Worm (Caenorhabditis elegans) whole organism, L2 larva: ENCODE results near the gene F47B8.14.

Experiments
- C34F6.9 ChIP-seq: fragments of 150-350 bp; optimal IDR thresholded peaks from 2 replicates; lab custom pipeline; 2014; ENCODE audit warnings: missing biosample characterization, missing genetic modification characterization
- F13H6.1 ChIP-seq: sonication (generic microtip); optimal IDR thresholded peaks from 2 replicates; lab custom pipeline; 2016; ENCODE audit warnings: missing genetic modification characterization, missing compliant biosample characterization
- R02D3.7 ChIP-seq: fragments of 150-350 bp; optimal IDR thresholded peaks from 2 replicates; lab custom pipeline; 2014; ENCODE audit warnings: missing biosample characterization, missing genetic modification characterization
- Y55F3AM.14 ChIP-seq: fragments of 200-800 bp; sonication (Bioruptor generic); optimal IDR thresholded peaks from 2 replicates; lab custom pipeline; 2018; ENCODE audit warnings: mild to moderate bottlenecking, missing genetic modification characterization, missing compliant biosample characterization
- ZK546.5 ChIP-seq: sonication (generic microtip); optimal IDR thresholded peaks from 2 replicates; lab custom pipeline; 2017; ENCODE audit warnings: missing biosample characterization, missing genetic modification characterization
- alr-1 ChIP-seq: fragments of 150-350 bp; optimal IDR thresholded peaks from 2 replicates; lab custom pipeline; 2014; ENCODE audit warnings: missing biosample characterization, missing genetic modification characterization
- aly-2 ChIP-seq: fragments of 150-350 bp; optimal IDR thresholded peaks from 2 replicates; lab custom pipeline; 2014; ENCODE audit warnings: missing biosample characterization, missing genetic modification characterization
- blmp-1 ChIP-seq: sonication (generic microtip); optimal IDR thresholded peaks from 2 replicates; lab custom pipeline; 2017; ENCODE audit warnings: missing genetic modification characterization, mild to moderate bottlenecking, missing compliant biosample characterization, antibody characterized with exemption, moderate library complexity; ENCODE audit not compliant: insufficient read depth
- crh-2 ChIP-seq: sonication (generic microtip); optimal IDR thresholded peaks from 2 replicates; lab custom pipeline; 2017; ENCODE audit warnings: missing biosample characterization, missing genetic modification characterization
- elt-1 ChIP-seq: fragments of 150-350 bp; optimal IDR thresholded peaks from 2 replicates; lab custom pipeline; 2014; ENCODE audit warnings: missing biosample characterization, missing genetic modification characterization
- elt-3 ChIP-seq: sonication (generic microtip); optimal IDR thresholded peaks from 2 replicates; lab custom pipeline; 2017; ENCODE audit warnings: missing biosample characterization, missing genetic modification characterization
- fos-1 ChIP-seq: fragments of 150-350 bp; optimal IDR thresholded peaks from 2 replicates; lab custom pipeline; 2014; ENCODE audit warnings: missing biosample characterization, missing genetic modification characterization
- gmeb-1 ChIP-seq: fragments of 150-350 bp; optimal IDR thresholded peaks from 2 replicates; lab custom pipeline; 2014; ENCODE audit warnings: missing biosample characterization, missing genetic modification characterization
- lin-11 ChIP-seq: fragments of 150-350 bp; sonication (generic microtip); optimal IDR thresholded peaks from 2 replicates; lab custom pipeline; 2014; ENCODE audit warnings: missing biosample characterization, missing genetic modification characterization, inconsistent platforms, mixed read lengths
- lin-13 ChIP-seq: fragments of 150-350 bp; optimal IDR thresholded peaks from 2 replicates; lab custom pipeline; 2014; ENCODE audit warnings: missing biosample characterization, missing genetic modification reagents, missing genetic modification characterization
- lin-39 ChIP-seq: fragments of 150-350 bp; optimal IDR thresholded peaks from 2 replicates; lab custom pipeline; 2014; ENCODE audit warnings: missing biosample characterization, missing genetic modification reagents, missing genetic modification characterization
- lsy-2 ChIP-seq, 2 experiments: fragments of 150-350 bp in 1 of 2; sonication (generic microtip) in 1 of 2; optimal IDR thresholded peaks; 2 replicates each; lab custom pipeline; 2014 to 2017; ENCODE audit warnings: missing biosample characterization in 2 of 2, missing genetic modification characterization in 2 of 2
- mbf-1 ChIP-seq: sonication (generic microtip); optimal IDR thresholded peaks from 2 replicates; lab custom pipeline; 2017; ENCODE audit warnings: missing biosample characterization, missing genetic modification characterization
- mdl-1 ChIP-seq, 2 experiments: fragments of 150-350 bp in 1 of 2; sonication (generic microtip) in 1 of 2; optimal IDR thresholded peaks; 2 replicates each; lab custom pipeline; 2017; ENCODE audit warnings: missing biosample characterization in 2 of 2, missing genetic modification characterization in 2 of 2
- nhr-10 ChIP-seq: sonication (generic microtip); optimal IDR thresholded peaks from 2 replicates; lab custom pipeline; 2017; ENCODE audit warnings: missing biosample characterization, missing genetic modification characterization
- nhr-11 ChIP-seq: fragments of 150-350 bp; optimal IDR thresholded peaks from 2 replicates; lab custom pipeline; 2014; ENCODE audit warnings: missing biosample characterization, missing genetic modification characterization
- nhr-12 ChIP-seq: fragments of 150-350 bp; optimal IDR thresholded peaks from 2 replicates; lab custom pipeline; 2014; ENCODE audit warnings: missing biosample characterization, missing genetic modification characterization
- nhr-129 ChIP-seq: fragments of 150-350 bp; optimal IDR thresholded peaks from 2 replicates; lab custom pipeline; 2014; ENCODE audit warnings: missing biosample characterization, missing genetic modification characterization
- nhr-21 ChIP-seq: fragments of 150-350 bp; optimal IDR thresholded peaks from 2 replicates; lab custom pipeline; 2014; ENCODE audit warnings: missing biosample characterization, missing genetic modification characterization
- nhr-23 ChIP-seq: fragments of 150-350 bp; optimal IDR thresholded peaks from 2 replicates; lab custom pipeline; 2014; ENCODE audit warnings: missing biosample characterization, missing genetic modification reagents, missing genetic modification characterization
- nhr-6 ChIP-seq: fragments of 150-350 bp; optimal IDR thresholded peaks from 2 replicates; lab custom pipeline; 2014; ENCODE audit warnings: missing biosample characterization, missing genetic modification characterization
- nhr-77 ChIP-seq: fragments of 150-350 bp; optimal IDR thresholded peaks from 2 replicates; lab custom pipeline; 2014; ENCODE audit warnings: missing biosample characterization, missing genetic modification characterization
- peb-1 ChIP-seq: fragments of 150-350 bp; optimal IDR thresholded peaks from 2 replicates; lab custom pipeline; 2014; ENCODE audit warnings: missing biosample characterization, missing genetic modification characterization
- sem-4 ChIP-seq: fragments of 150-350 bp; optimal IDR thresholded peaks from 2 replicates; lab custom pipeline; 2014; ENCODE audit warnings: missing biosample characterization, missing genetic modification reagents, missing genetic modification characterization
- skn-1 ChIP-seq: sonication (generic microtip); optimal IDR thresholded peaks from 2 replicates; lab custom pipeline; 2017; ENCODE audit warnings: missing biosample characterization, missing genetic modification characterization
- sma-3 ChIP-seq: sonication (generic microtip); optimal IDR thresholded peaks from 2 replicates; lab custom pipeline; 2016; ENCODE audit warnings: missing genetic modification reagents, missing genetic modification characterization, missing compliant biosample characterization
- sma-9 ChIP-seq, 2 experiments: fragments of 150-350 bp in 1 of 2; sonication (generic microtip) in 1 of 2; optimal IDR thresholded peaks; 2 replicates each; lab custom pipeline; 2014 to 2016; ENCODE audit warnings: missing genetic modification characterization in 2 of 2, mild to moderate bottlenecking in 1 of 2, missing biosample characterization in 1 of 2, missing compliant biosample characterization in 1 of 2, missing genetic modification reagents in 1 of 2, moderate library complexity in 1 of 2
- snpc-4 ChIP-seq: fragments of 150-350 bp; optimal IDR thresholded peaks from 2 replicates; lab custom pipeline; 2014; ENCODE audit warnings: missing biosample characterization, missing genetic modification characterization
- unc-39 ChIP-seq: fragments of 150-350 bp; optimal IDR thresholded peaks from 2 replicates; lab custom pipeline; 2014; ENCODE audit warnings: missing biosample characterization, missing genetic modification characterization
- unc-55 ChIP-seq: fragments of 150-350 bp; sonication (generic microtip); optimal IDR thresholded peaks from 3 replicates; lab custom pipeline; 2014; ENCODE audit warnings: missing biosample characterization, missing genetic modification reagents, missing genetic modification characterization
- zag-1 ChIP-seq: fragments of 150-350 bp; optimal IDR thresholded peaks from 2 replicates; lab custom pipeline; 2014; ENCODE audit warnings: missing biosample characterization, missing genetic modification characterization
- ztf-11 ChIP-seq: sonication (generic microtip); optimal IDR thresholded peaks from 2 replicates; lab custom pipeline; 2017; ENCODE audit warnings: missing biosample characterization, missing genetic modification characterization
- ztf-4 ChIP-seq: fragments of 150-350 bp; optimal IDR thresholded peaks from 2 replicates; lab custom pipeline; 2014; ENCODE audit warnings: missing biosample characterization, missing genetic modification characterization

Gene F47B8.14

DNA sequence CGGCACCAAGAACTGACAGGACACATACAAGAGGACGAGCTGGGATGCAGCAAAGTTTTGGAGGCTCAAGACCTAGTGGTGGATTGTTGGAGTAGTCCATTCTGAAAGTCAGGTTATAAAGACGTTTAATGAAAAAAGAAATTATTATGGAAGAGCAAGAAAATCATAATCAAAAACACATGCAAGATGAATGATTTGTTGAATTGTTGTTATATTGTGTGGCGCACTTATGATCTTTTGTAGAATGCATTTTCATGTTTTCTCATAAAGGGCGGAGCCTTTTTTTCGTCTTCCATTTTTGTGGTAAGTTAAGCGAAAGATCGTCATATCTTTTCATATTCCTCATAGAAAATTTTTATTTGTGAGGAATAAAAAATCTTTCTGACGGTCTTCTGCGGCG, 3.8 kb upstream of the F47B8.14 start, which contains the start of gene F47B8.2:
Gene F47B8.2 (minus strand): TSS at position 101 of the 400 bp plus-strand sequence.
- TF ChIP-seq C34F6.9 = no peak

DNA sequence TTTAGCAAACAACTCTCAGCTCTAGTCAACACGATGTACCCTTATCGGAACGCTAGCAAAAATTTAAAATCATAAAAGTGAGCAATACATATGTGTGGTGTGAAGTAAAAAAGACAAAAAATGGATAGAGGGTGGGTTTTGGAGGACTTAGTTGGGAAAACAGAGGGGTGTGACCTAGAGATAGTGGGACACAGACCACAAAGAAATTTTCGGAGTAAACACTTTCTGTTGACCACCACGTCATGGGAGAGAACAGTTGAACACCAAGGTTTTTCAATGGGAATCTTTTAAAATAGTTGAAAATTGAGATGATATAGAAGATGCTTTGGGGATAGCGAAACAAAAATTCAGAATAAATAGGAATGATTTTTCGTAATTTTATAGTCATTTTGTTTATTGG, 3.1 kb upstream of the F47B8.14 start:
- TF ChIP-seq elt-3 (no peak), mdl-1 (tag; optimal IDR thresholded peaks at IDR 0.05; lab: Kevin White, UChicago) (no peak), zag-1 (no peak), ZK546.5 (tag; lab: Kevin White, UChicago) (no peak), unc-39 (tag; lab: Kevin White, UChicago) (no peak), unc-55 (GFP tag; lab: Kevin White, UChicago) (peak; percentile 19), blmp-1 (tag; lab: Kevin White, UChicago) (no peak), nhr-129 (tag; lab: Kevin White, UChicago) (peak; percentile 40), C34F6.9 (peak; percentile 7)

ce11 chrV:14317621-14318020, 2.7 kb upstream of the F47B8.14 start:
- TF ChIP-seq nhr-77 (tag; lab: Kevin White, UChicago) (no peak), ztf-11 (no peak), F13H6.1 (tag; lab: Kevin White, UChicago) (no peak), C34F6.9 (no peak), Y55F3AM.14 (GFP tag; lab: Kevin White, UChicago) (no peak), elt-1 (no peak)
- TF ChIP-seq, all 48 proteins: peak for 0

DNA sequence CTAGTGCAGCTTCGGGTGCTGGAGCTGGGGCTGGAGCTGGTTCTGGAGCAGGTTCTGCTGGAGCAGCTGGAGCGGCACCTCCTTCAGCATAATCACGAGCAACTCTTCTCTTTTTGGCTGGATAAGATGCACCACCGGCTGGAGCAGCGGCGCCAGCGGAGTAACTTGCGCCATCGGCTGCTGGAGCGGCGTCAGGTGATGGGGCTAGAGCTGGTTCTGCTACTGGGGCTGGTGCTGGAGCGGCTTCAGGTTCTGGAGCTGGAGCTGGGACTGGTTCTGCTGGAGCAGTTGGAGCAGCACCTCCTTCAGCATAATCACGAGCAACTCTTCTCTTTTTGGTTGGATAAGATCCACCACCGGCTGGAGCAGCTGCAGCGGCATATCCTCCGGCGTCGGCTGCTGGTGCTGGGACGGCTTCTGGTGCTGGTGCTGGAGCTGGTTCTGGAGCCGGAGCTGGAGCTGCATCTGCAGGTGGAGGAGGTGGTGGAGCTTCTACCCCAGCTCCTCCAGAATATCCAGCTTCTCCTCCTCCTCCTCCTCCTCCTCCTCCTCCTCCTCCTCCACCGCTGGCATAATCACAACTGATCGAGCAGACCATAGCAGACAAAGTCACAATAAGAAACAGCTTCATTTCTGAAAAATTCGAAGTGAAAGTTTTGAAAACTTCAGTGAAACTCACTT, 1.1 kb upstream of the F47B8.14 start, which contains the start of gene F47B8.13:
Gene F47B8.13 (minus strand): TSS at position 631 of the 681 bp plus-strand sequence.
- TF ChIP-seq nhr-21 (tag; lab: Kevin White, UChicago) (no peak), lsy-2 (tag; optimal IDR thresholded peaks at IDR 0.05; lab: Kevin White, UChicago) (no peak), ztf-4 (tag; lab: Kevin White, UChicago) (no peak), nhr-77 (tag; lab: Kevin White, UChicago) (no peak), unc-55 (GFP tag; lab: Kevin White, UChicago) (no peak)

- TF ChIP-seq nhr-10 = no peak
- no peak for TF ChIP-seq unc-39 (tag; lab: Kevin White, UChicago)
- no peak for TF ChIP-seq elt-3
- no peak for TF ChIP-seq lsy-2 (tag; optimal IDR thresholded peaks at IDR 0.05; lab: Kevin White, UChicago)
- TF ChIP-seq Y55F3AM.14 (GFP tag; lab: Kevin White, UChicago) = peak; percentile 11
These were observed 479 bp downstream of the F47B8.14 start for ce11 chrV:14320730-14321319.

DNA sequence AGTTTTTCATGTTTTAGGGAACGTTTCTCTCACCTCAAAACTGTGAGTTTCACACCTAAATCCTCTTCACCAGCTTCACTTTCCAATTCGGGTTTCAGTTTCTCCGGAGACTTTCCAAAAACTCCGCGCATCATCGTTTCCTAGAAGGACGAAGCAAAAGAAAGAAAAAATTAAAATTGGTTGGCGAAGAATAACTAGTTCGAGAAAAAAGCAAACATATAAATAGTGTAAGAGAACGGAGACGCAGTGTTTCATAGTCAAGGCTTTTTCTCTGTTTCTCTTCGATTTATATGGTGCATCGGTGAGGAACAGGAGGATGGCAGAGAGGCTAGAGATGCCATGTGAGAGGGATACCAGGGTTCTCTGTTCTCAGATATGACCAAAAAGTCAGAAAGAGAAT, 2.4 kb downstream of the F47B8.14 start, which contains the start of gene F47B8.3:
Gene F47B8.3 (minus strand): TSS at position 261 of the 400 bp plus-strand sequence.
- TF ChIP-seq crh-2 (tag; lab: Kevin White, UChicago) = peak; percentile 56
- no peak for TF ChIP-seq R02D3.7 (tag; lab: Kevin White, UChicago)
- no peak for TF ChIP-seq aly-2 (tag; lab: Kevin White, UChicago)
- no peak for TF ChIP-seq blmp-1 (tag; lab: Kevin White, UChicago)
- TF ChIP-seq peb-1 (tag; lab: Kevin White, UChicago) = no peak
- no peak for TF ChIP-seq zag-1
- TF ChIP-seq nhr-12 (tag; lab: Kevin White, UChicago) = no peak
- peak; percentile 25 for TF ChIP-seq sem-4 (tag; lab: Kevin White, UChicago)
- peak; percentile 27 for TF ChIP-seq sma-9 (GFP tag; optimal IDR thresholded peaks at IDR 0.05; lab: Kevin White, UChicago)
- TF ChIP-seq sma-9 (tag; optimal IDR thresholded peaks at IDR 0.05; lab: Kevin White, UChicago) = no peak
- TF ChIP-seq skn-1 = no peak
- no peak for TF ChIP-seq elt-3
- peak; percentile 65 for TF ChIP-seq nhr-129 (tag; lab: Kevin White, UChicago)
- peak in 1 of 2 experiments; percentile 62 for TF ChIP-seq lsy-2 (tag; optimal IDR thresholded peaks at IDR 0.05; lab: Kevin White, UChicago)
- no peak for TF ChIP-seq mbf-1 (tag; lab: Kevin White, UChicago)
- TF ChIP-seq alr-1 (tag; lab: Kevin White, UChicago) = no peak
- TF ChIP-seq lin-39 (tag; lab: Kevin White, UChicago) = no peak
- TF ChIP-seq nhr-77 (tag; lab: Kevin White, UChicago) = no peak
- peak; percentile 1 for TF ChIP-seq fos-1
- no peak for TF ChIP-seq ZK546.5 (tag; lab: Kevin White, UChicago)
- TF ChIP-seq nhr-23 = no peak
- TF ChIP-seq C34F6.9 = peak; percentile 83
- no peak for TF ChIP-seq mdl-1 (tag; optimal IDR thresholded peaks at IDR 0.05; lab: Kevin White, UChicago)
- no peak for TF ChIP-seq ztf-4 (tag; lab: Kevin White, UChicago)
- no peak for TF ChIP-seq nhr-11 (tag; lab: Kevin White, UChicago)
- peak; percentile 46 for TF ChIP-seq snpc-4 (tag; lab: Kevin White, UChicago)
- TF ChIP-seq unc-39 (tag; lab: Kevin White, UChicago) = no peak
- TF ChIP-seq lin-11 (tag; lab: Kevin White, UChicago) = no peak
- TF ChIP-seq nhr-6 (tag; lab: Kevin White, UChicago) = no peak
- TF ChIP-seq gmeb-1 = peak; percentile 23
- peak; percentile 62 for TF ChIP-seq unc-55 (GFP tag; lab: Kevin White, UChicago)
- TF ChIP-seq lin-13 (GFP tag; lab: Kevin White, UChicago) = peak; percentile 25
- no peak for TF ChIP-seq sma-3 (GFP tag; lab: Kevin White, UChicago)
- TF ChIP-seq nhr-10 = no peak
- no peak for TF ChIP-seq Y55F3AM.14 (GFP tag; lab: Kevin White, UChicago)
